Worm (Caenorhabditis elegans) whole organism, L3 larva: Measurements from ENCODE around the gene Y69A2AR.28.

ENCODE experiments used
- R02D3.7 ChIP-seq: fragments of 150-350 bp; optimal IDR thresholded peaks from 2 replicates; lab custom pipeline; 2014; ENCODE audit warnings: missing biosample characterization, missing genetic modification characterization
- ZK546.5 ChIP-seq: sonication (generic microtip); optimal IDR thresholded peaks from 2 replicates; lab custom pipeline; 2017; ENCODE audit warnings: missing biosample characterization, missing genetic modification characterization
- aly-2 ChIP-seq: fragments of 150-350 bp; optimal IDR thresholded peaks from 2 replicates; lab custom pipeline; 2014; ENCODE audit warnings: missing biosample characterization, missing genetic modification characterization
- ama-1 ChIP-seq: fragments of 150-350 bp; optimal IDR thresholded peaks from 2 replicates; lab custom pipeline; 2018
- ceh-16 ChIP-seq: sonication (generic microtip); optimal IDR thresholded peaks from 2 replicates; lab custom pipeline; 2017; ENCODE audit warnings: missing biosample characterization, missing genetic modification characterization
- ceh-28 ChIP-seq: fragments of 150-350 bp; optimal IDR thresholded peaks from 2 replicates; lab custom pipeline; 2014; ENCODE audit warnings: missing biosample characterization, missing genetic modification reagents, missing genetic modification characterization
- ceh-82 ChIP-seq: fragments of 150-350 bp; optimal IDR thresholded peaks from 2 replicates; lab custom pipeline; 2014; ENCODE audit warnings: missing biosample characterization, missing genetic modification characterization
- ceh-9 ChIP-seq: sonication (generic microtip); optimal IDR thresholded peaks from 2 replicates; lab custom pipeline; 2018; ENCODE audit warnings: missing biosample characterization, missing genetic modification characterization
- daf-12 ChIP-seq: fragments of 150-350 bp; optimal IDR thresholded peaks from 2 replicates; lab custom pipeline; 2014; ENCODE audit warnings: missing biosample characterization, missing genetic modification reagents, missing genetic modification characterization
- egl-27 ChIP-seq: sonication (generic microtip); optimal IDR thresholded peaks from 4 replicates; lab custom pipeline; 2017; ENCODE audit warnings: missing biosample characterization, missing genetic modification reagents, missing genetic modification characterization
- egl-5 ChIP-seq: fragments of 150-350 bp; optimal IDR thresholded peaks from 2 replicates; lab custom pipeline; 2017; ENCODE audit warnings: missing biosample characterization, missing genetic modification reagents, missing genetic modification characterization, inconsistent platforms
- elt-1 ChIP-seq: fragments of 150-350 bp; optimal IDR thresholded peaks from 2 replicates; lab custom pipeline; 2014; ENCODE audit warnings: missing biosample characterization, missing genetic modification characterization
- elt-2 ChIP-seq: sonication (generic microtip); optimal IDR thresholded peaks from 2 replicates; lab custom pipeline; 2016; ENCODE audit warnings: missing genetic modification reagents, mild to moderate bottlenecking, missing genetic modification characterization, missing compliant biosample characterization
- elt-3 ChIP-seq, 3 experiments: fragments of 150-350 bp in 1 of 3; sonication (generic microtip) in 2 of 3; optimal IDR thresholded peaks; 2 replicates in 2 of 3; 4 replicates in 1 of 3; lab custom pipeline; 2014 to 2017; ENCODE audit warnings: missing biosample characterization in 3 of 3, missing genetic modification characterization in 3 of 3
- eor-1 ChIP-seq, 2 experiments: fragments of 150-350 bp; optimal IDR thresholded peaks; 2 replicates each; lab custom pipeline; 2014 to 2018; ENCODE audit warnings: missing biosample characterization in 2 of 2, missing genetic modification characterization in 2 of 2
- fkh-10 ChIP-seq: sonication (generic microtip); optimal IDR thresholded peaks from 2 replicates; lab custom pipeline; 2017; ENCODE audit warnings: missing biosample characterization, missing genetic modification reagents, missing genetic modification characterization
- fkh-2 ChIP-seq: fragments of 150-350 bp; optimal IDR thresholded peaks from 2 replicates; lab custom pipeline; 2014; ENCODE audit warnings: missing biosample characterization, missing genetic modification reagents, missing genetic modification characterization
- fos-1 ChIP-seq: fragments of 150-350 bp; optimal IDR thresholded peaks from 2 replicates; lab custom pipeline; 2014; ENCODE audit warnings: missing biosample characterization, missing genetic modification characterization
- hmg-11 ChIP-seq: sonication (generic microtip); optimal IDR thresholded peaks from 2 replicates; lab custom pipeline; 2016; ENCODE audit warnings: missing genetic modification characterization, missing compliant biosample characterization
- jun-1 ChIP-seq: fragments of 150-350 bp; optimal IDR thresholded peaks from 2 replicates; lab custom pipeline; 2014; ENCODE audit warnings: missing biosample characterization, missing genetic modification reagents, missing genetic modification characterization
- lin-15B ChIP-seq: fragments of 150-350 bp; optimal IDR thresholded peaks from 2 replicates; lab custom pipeline; 2014; ENCODE audit warnings: missing biosample characterization, missing genetic modification characterization
- lin-39 ChIP-seq: fragments of 150-350 bp; optimal IDR thresholded peaks from 2 replicates; lab custom pipeline; 2018; ENCODE audit warnings: missing biosample characterization, missing genetic modification reagents, missing genetic modification characterization
- lsy-12 ChIP-seq: sonication (generic microtip); optimal IDR thresholded peaks from 2 replicates; lab custom pipeline; 2016; ENCODE audit warnings: mild to moderate bottlenecking, missing genetic modification characterization, missing compliant biosample characterization
- mdl-1 ChIP-seq: fragments of 150-350 bp; optimal IDR thresholded peaks from 2 replicates; lab custom pipeline; 2014; ENCODE audit warnings: missing biosample characterization, missing genetic modification characterization
- mml-1 ChIP-seq: fragments of 150-350 bp; sonication (generic microtip); optimal IDR thresholded peaks from 3 replicates; lab custom pipeline; 2014; ENCODE audit warnings: missing biosample characterization, missing genetic modification characterization
- nfya-1 ChIP-seq: sonication (generic microtip); optimal IDR thresholded peaks from 2 replicates; lab custom pipeline; 2017; ENCODE audit warnings: missing genetic modification characterization, mild to moderate bottlenecking, missing compliant biosample characterization, antibody characterized with exemption, moderate library complexity; ENCODE audit not compliant: insufficient read depth
- nhr-11 ChIP-seq: fragments of 150-350 bp; optimal IDR thresholded peaks from 2 replicates; lab custom pipeline; 2014; ENCODE audit warnings: missing biosample characterization, missing genetic modification characterization
- nhr-12 ChIP-seq: fragments of 150-350 bp; optimal IDR thresholded peaks from 2 replicates; lab custom pipeline; 2014; ENCODE audit warnings: missing biosample characterization, missing genetic modification characterization
- nhr-23 ChIP-seq: fragments of 150-350 bp; optimal IDR thresholded peaks from 2 replicates; lab custom pipeline; 2014; ENCODE audit warnings: missing biosample characterization, missing genetic modification reagents, missing genetic modification characterization
- nhr-237 ChIP-seq: fragments of 150-350 bp; optimal IDR thresholded peaks from 2 replicates; lab custom pipeline; 2014; ENCODE audit warnings: missing biosample characterization, missing genetic modification characterization
- nhr-25 ChIP-seq: sonication (generic microtip); optimal IDR thresholded peaks from 2 replicates; lab custom pipeline; 2017; ENCODE audit warnings: missing biosample characterization, missing genetic modification characterization
- nhr-28 ChIP-seq: fragments of 150-350 bp; optimal IDR thresholded peaks from 2 replicates; lab custom pipeline; 2014; ENCODE audit warnings: missing biosample characterization, missing genetic modification characterization
- nhr-43 ChIP-seq: sonication (generic microtip); optimal IDR thresholded peaks from 2 replicates; lab custom pipeline; 2016; ENCODE audit warnings: mild to moderate bottlenecking, missing genetic modification characterization, missing compliant biosample characterization; ENCODE audit not compliant: poor library complexity, severe bottlenecking
- nhr-67 ChIP-seq: fragments of 150-350 bp; optimal IDR thresholded peaks from 2 replicates; lab custom pipeline; 2014; ENCODE audit warnings: missing biosample characterization, missing genetic modification characterization
- nhr-76 ChIP-seq: fragments of 150-350 bp; sonication (generic microtip); optimal IDR thresholded peaks from 5 replicates; lab custom pipeline; 2014; ENCODE audit warnings: missing biosample characterization, missing genetic modification characterization
- nhr-77 ChIP-seq: fragments of 150-350 bp; optimal IDR thresholded peaks from 2 replicates; lab custom pipeline; 2014; ENCODE audit warnings: missing biosample characterization, missing genetic modification characterization
- pha-4 ChIP-seq: fragments of 150-350 bp; optimal IDR thresholded peaks from 2 replicates; lab custom pipeline; 2014; ENCODE audit warnings: missing biosample characterization, missing genetic modification reagents, missing genetic modification characterization
- pqm-1 ChIP-seq: fragments of 150-350 bp; optimal IDR thresholded peaks from 2 replicates; lab custom pipeline; 2017; ENCODE audit warnings: missing biosample characterization, missing genetic modification characterization, inconsistent platforms
- sea-2 ChIP-seq: fragments of 150-350 bp; sonication (generic microtip); optimal IDR thresholded peaks from 4 replicates; lab custom pipeline; 2014; ENCODE audit warnings: missing biosample characterization, missing genetic modification reagents, missing genetic modification characterization
- skn-1 ChIP-seq: fragments of 150-350 bp; optimal IDR thresholded peaks from 2 replicates; lab custom pipeline; 2014; ENCODE audit warnings: missing biosample characterization, missing genetic modification characterization
- snpc-4 ChIP-seq: fragments of 150-350 bp; optimal IDR thresholded peaks from 2 replicates; lab custom pipeline; 2014; ENCODE audit warnings: missing biosample characterization, missing genetic modification characterization
- tbx-2 ChIP-seq: sonication (generic microtip); optimal IDR thresholded peaks from 2 replicates; lab custom pipeline; 2016; ENCODE audit warnings: mild to moderate bottlenecking, missing genetic modification characterization, missing compliant biosample characterization
- unc-39 ChIP-seq: sonication (generic microtip); optimal IDR thresholded peaks from 4 replicates; lab custom pipeline; 2017; ENCODE audit warnings: missing biosample characterization, missing genetic modification characterization
- unc-62 ChIP-seq: fragments of 150-350 bp; sonication (generic microtip); optimal IDR thresholded peaks from 4 replicates; lab custom pipeline; 2014; ENCODE audit warnings: missing biosample characterization, missing genetic modification reagents, missing genetic modification characterization
- zag-1 ChIP-seq: fragments of 150-350 bp; optimal IDR thresholded peaks from 2 replicates; lab custom pipeline; 2014; ENCODE audit warnings: missing biosample characterization, missing genetic modification characterization
- ztf-11 ChIP-seq: fragments of 150-350 bp; optimal IDR thresholded peaks from 2 replicates; lab custom pipeline; 2014; ENCODE audit warnings: missing biosample characterization, missing genetic modification characterization
- ztf-4 ChIP-seq: fragments of 150-350 bp; optimal IDR thresholded peaks from 2 replicates; lab custom pipeline; 2014; ENCODE audit warnings: missing biosample characterization, missing genetic modification characterization

Gene Y69A2AR.28

DNA sequence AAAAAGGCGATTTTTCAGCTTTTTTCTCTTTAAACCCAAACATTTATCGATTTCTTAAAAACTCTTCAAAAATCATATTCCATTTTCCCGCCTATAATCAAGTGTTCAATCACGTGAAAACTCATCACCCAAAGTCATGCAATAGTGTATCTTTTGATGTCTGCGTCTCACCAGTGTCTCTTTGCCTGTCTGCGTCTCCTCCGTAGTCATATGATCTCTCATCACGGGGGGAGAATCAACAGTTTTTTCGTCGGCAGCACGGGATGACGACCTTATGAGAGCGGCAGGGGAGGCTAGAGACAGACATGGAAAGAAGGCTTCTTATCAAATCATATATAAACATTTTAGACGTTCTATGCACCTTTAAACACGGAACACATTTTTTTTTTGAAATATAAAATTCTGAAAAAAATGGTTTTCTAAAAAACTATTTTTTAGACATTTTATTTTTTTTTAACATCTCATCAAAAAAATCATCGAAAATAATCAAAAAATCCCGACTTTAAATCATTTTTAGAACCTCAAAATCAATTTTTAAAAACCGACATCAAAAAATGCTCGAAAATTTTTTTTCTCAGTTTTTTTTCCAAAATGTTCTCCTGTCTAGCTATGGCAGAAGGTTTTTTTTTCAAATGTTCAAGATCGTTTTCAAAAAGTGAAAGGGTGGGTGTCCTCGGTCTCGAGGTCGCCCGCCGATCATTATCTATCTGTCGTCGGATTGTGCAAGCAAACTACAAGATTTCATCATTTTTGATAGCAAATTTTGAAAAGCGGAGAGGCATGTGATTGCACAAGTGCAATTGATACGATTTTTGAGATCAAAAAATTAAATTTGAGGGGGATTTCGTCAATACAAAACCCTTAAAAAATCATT lies 10.6 kb downstream of the Y69A2AR.28 start:
- peak; percentile 91 for TF ChIP-seq hmg-11 (tag; lab: Kevin White, UChicago)
- peak; percentile 99 for TF ChIP-seq nhr-23
- peak; percentile 70 for TF ChIP-seq nhr-77 (tag; lab: Kevin White, UChicago)
- peak; percentile 65 for TF ChIP-seq fos-1 (tag; lab: Kevin White, UChicago)
- TF ChIP-seq snpc-4 (tag; lab: Kevin White, UChicago) = peak; percentile 84
- peak; percentile 82 for TF ChIP-seq lin-15B (tag; lab: Kevin White, UChicago)
- TF ChIP-seq ceh-28 = peak; percentile 91
- TF ChIP-seq skn-1 (tag; lab: Kevin White, UChicago) = peak; percentile 96
- TF ChIP-seq nhr-43 (tag; lab: Kevin White, UChicago) = peak; percentile 98
- TF ChIP-seq ceh-82 (tag; lab: Kevin White, UChicago) = peak; percentile 5
- TF ChIP-seq elt-3 (tag; optimal IDR thresholded peaks at IDR 0.05; lab: Kevin White, UChicago) = peak; percentile 44 to 83 (median 80)
- TF ChIP-seq nhr-76 = peak; percentile 51
- no peak for TF ChIP-seq unc-39 (tag; lab: Kevin White, UChicago)
- peak; percentile 60 for TF ChIP-seq elt-1 (tag; lab: Kevin White, UChicago)
- no peak for TF ChIP-seq daf-12 (tag; lab: Kevin White, UChicago)
- peak; percentile 90 for TF ChIP-seq mdl-1
- peak; percentile 86 for TF ChIP-seq unc-62
- peak; percentile 90 for TF ChIP-seq ztf-4 (tag; lab: Kevin White, UChicago)
- peak; percentile 22 for TF ChIP-seq sea-2 (GFP tag; lab: Kevin White, UChicago)
- peak; percentile 96 for TF ChIP-seq ama-1 (lab: Kevin White, UChicago)
- no peak for TF ChIP-seq nhr-12 (tag; lab: Kevin White, UChicago)
- TF ChIP-seq lin-39 (tag; lab: Kevin White, UChicago) = peak; percentile 73
- peak; percentile 79 for TF ChIP-seq egl-27
- peak; percentile 97 for TF ChIP-seq pqm-1 (tag; lab: Kevin White, UChicago)
- peak; percentile 99 for TF ChIP-seq nhr-25 (tag; lab: Kevin White, UChicago)
- TF ChIP-seq nfya-1 (tag; lab: Kevin White, UChicago) = peak; percentile 96
- TF ChIP-seq ceh-16 (tag; lab: Kevin White, UChicago) = no peak
- TF ChIP-seq elt-2 (tag; lab: Kevin White, UChicago) = peak; percentile 96
- TF ChIP-seq mml-1 (tag; lab: Kevin White, UChicago) = peak; percentile 86
- TF ChIP-seq zag-1 (tag; lab: Kevin White, UChicago) = peak; percentile 47
- TF ChIP-seq nhr-237 (tag; lab: Kevin White, UChicago) = no peak
- no peak for TF ChIP-seq ceh-9 (tag; lab: Kevin White, UChicago)
- peak; percentile 99 for TF ChIP-seq jun-1 (tag; lab: Kevin White, UChicago)
- peak; percentile 99 for TF ChIP-seq pha-4
- TF ChIP-seq egl-5 (tag; lab: Kevin White, UChicago) = peak; percentile 39
- TF ChIP-seq eor-1 (tag; optimal IDR thresholded peaks at IDR 0.05; lab: Kevin White, UChicago) = peak in 1 of 2 experiments; percentile 86
- TF ChIP-seq aly-2 (tag; lab: Kevin White, UChicago) = no peak
- peak; percentile 55 for TF ChIP-seq fkh-10 (GFP tag; lab: Kevin White, UChicago)
- TF ChIP-seq nhr-67 (tag; lab: Kevin White, UChicago) = no peak
- peak; percentile 91 for TF ChIP-seq nhr-11 (tag; lab: Kevin White, UChicago)
- no peak for TF ChIP-seq ztf-11 (tag; lab: Kevin White, UChicago)
- TF ChIP-seq R02D3.7 = peak; percentile 70
- TF ChIP-seq tbx-2 (tag; lab: Kevin White, UChicago) = peak; percentile 81
- TF ChIP-seq ZK546.5 (tag; lab: Kevin White, UChicago) = no peak
- peak; percentile 72 for TF ChIP-seq nhr-28 (tag; lab: Kevin White, UChicago)
- no peak for TF ChIP-seq fkh-2 (tag; lab: Kevin White, UChicago)
- peak; percentile 97 for TF ChIP-seq lsy-12 (tag; lab: Kevin White, UChicago)
